Worm (Caenorhabditis elegans): ENCODE data around the gene mboa-3.

mboa-3 gene

ce11 chrX:5522769-5523601 lies at the start of gene mboa-3:
Gene mboa-3 (minus strand): TSS chrX:5522819.
- TF ChIP-seq klf-2 (GFP tag; conservative IDR thresholded peaks at IDR 0.05): no peak
- no peak for TF ChIP-seq ztf-29 (GFP tag; IDR thresholded peaks at IDR 0.05)
- TF ChIP-seq cog-1 (tag; optimal IDR thresholded peaks at IDR 0.05): no peak
- no peak for TF ChIP-seq ref-1 (GFP tag; conservative IDR thresholded peaks at IDR 0.05)
- TF ChIP-seq flt-1 (GFP tag; IDR thresholded peaks at IDR 0.05): no peak
- no peak for TF ChIP-seq T22C8.4 (GFP tag; IDR thresholded peaks at IDR 0.05)
- TF ChIP-seq tab-1 (GFP tag; IDR thresholded peaks at IDR 0.05): no peak
- TF ChIP-seq med-1 (GFP tag; optimal IDR thresholded peaks at IDR 0.05; ENCODE audit: insufficient read depth): no peak
- no peak for TF ChIP-seq ztf-23 (GFP tag; IDR thresholded peaks at IDR 0.05)

- TF ChIP-seq flt-1 (GFP tag; IDR thresholded peaks at IDR 0.05): no peak
- no peak for TF ChIP-seq ztf-29 (GFP tag; IDR thresholded peaks at IDR 0.05)
- TF ChIP-seq ztf-23 (GFP tag; IDR thresholded peaks at IDR 0.05): no peak
- TF ChIP-seq tab-1 (GFP tag; IDR thresholded peaks at IDR 0.05): no peak
- no peak for TF ChIP-seq T22C8.4 (GFP tag; IDR thresholded peaks at IDR 0.05)
- no peak for TF ChIP-seq klf-2 (GFP tag; conservative IDR thresholded peaks at IDR 0.05)
- TF ChIP-seq cog-1 (tag; optimal IDR thresholded peaks at IDR 0.05): no peak
- TF ChIP-seq ref-1 (GFP tag; conservative IDR thresholded peaks at IDR 0.05): no peak
- TF ChIP-seq med-1 (GFP tag; optimal IDR thresholded peaks at IDR 0.05; ENCODE audit: insufficient read depth): no peak
Measured at ce11 chrX:5567454-5567853, 44.8 kb upstream of the mboa-3 start, which contains the start of gene mec-2. Gene mec-2 (plus strand): TSS chrX:5567754.

- no peak for TF ChIP-seq ztf-23 (GFP tag; IDR thresholded peaks at IDR 0.05)
- no peak for TF ChIP-seq med-1 (GFP tag; optimal IDR thresholded peaks at IDR 0.05; ENCODE audit: insufficient read depth)
- no peak for TF ChIP-seq flt-1 (GFP tag; IDR thresholded peaks at IDR 0.05)
- TF ChIP-seq tab-1 (GFP tag; IDR thresholded peaks at IDR 0.05): no peak
- TF ChIP-seq ref-1 (GFP tag; conservative IDR thresholded peaks at IDR 0.05): no peak
- no peak for TF ChIP-seq T22C8.4 (GFP tag; IDR thresholded peaks at IDR 0.05)
- TF ChIP-seq ztf-29 (GFP tag; IDR thresholded peaks at IDR 0.05): no peak
- no peak for TF ChIP-seq cog-1 (tag; optimal IDR thresholded peaks at IDR 0.05)
- TF ChIP-seq klf-2 (GFP tag; conservative IDR thresholded peaks at IDR 0.05): no peak
Measured at ce11 chrX:5565478-5565877, 42.9 kb upstream of the mboa-3 start.

ce11 chrX:5557966-5558365 lies 35.3 kb upstream of the mboa-3 start, which contains the start of gene C38C5.1:
Gene C38C5.1 (plus strand): TSS chrX:5558055.
- TF ChIP-seq T22C8.4 (GFP tag; IDR thresholded peaks at IDR 0.05) (no peak), tab-1 (GFP tag; IDR thresholded peaks at IDR 0.05) (no peak), flt-1 (GFP tag; IDR thresholded peaks at IDR 0.05) (no peak), klf-2 (GFP tag; conservative IDR thresholded peaks at IDR 0.05) (no peak), med-1 (GFP tag; optimal IDR thresholded peaks at IDR 0.05; ENCODE audit: insufficient read depth) (no peak), ref-1 (GFP tag; conservative IDR thresholded peaks at IDR 0.05) (no peak), cog-1 (tag; optimal IDR thresholded peaks at IDR 0.05) (no peak), ztf-23 (GFP tag; IDR thresholded peaks at IDR 0.05) (no peak), ztf-29 (GFP tag; IDR thresholded peaks at IDR 0.05) (no peak)

ce11 chrX:5555055-5555629 lies 32.5 kb upstream of the mboa-3 start:
- TF ChIP-seq T22C8.4 (GFP tag; IDR thresholded peaks at IDR 0.05): no peak
- no peak for TF ChIP-seq ztf-23 (GFP tag; IDR thresholded peaks at IDR 0.05)
- TF ChIP-seq tab-1 (GFP tag; IDR thresholded peaks at IDR 0.05): no peak
- no peak for TF ChIP-seq ref-1 (GFP tag; conservative IDR thresholded peaks at IDR 0.05)
- no peak for TF ChIP-seq med-1 (GFP tag; optimal IDR thresholded peaks at IDR 0.05; ENCODE audit: insufficient read depth)
- TF ChIP-seq flt-1 (GFP tag; IDR thresholded peaks at IDR 0.05): no peak
- no peak for TF ChIP-seq cog-1 (tag; optimal IDR thresholded peaks at IDR 0.05)
- TF ChIP-seq ztf-29 (GFP tag; IDR thresholded peaks at IDR 0.05): no peak
- TF ChIP-seq klf-2 (GFP tag; conservative IDR thresholded peaks at IDR 0.05): no peak

ce11 chrX:5552652-5553051 lies 30.0 kb upstream of the mboa-3 start, which contains the start of gene ifta-1:
Gene ifta-1 (minus strand): TSS chrX:5552752.
- TF ChIP-seq klf-2 (GFP tag; conservative IDR thresholded peaks at IDR 0.05): no peak
- TF ChIP-seq med-1 (GFP tag; optimal IDR thresholded peaks at IDR 0.05; ENCODE audit: insufficient read depth): no peak
- TF ChIP-seq cog-1 (tag; optimal IDR thresholded peaks at IDR 0.05): no peak
- TF ChIP-seq ztf-29 (GFP tag; IDR thresholded peaks at IDR 0.05): no peak
- TF ChIP-seq tab-1 (GFP tag; IDR thresholded peaks at IDR 0.05): no peak
- TF ChIP-seq flt-1 (GFP tag; IDR thresholded peaks at IDR 0.05): no peak
- TF ChIP-seq T22C8.4 (GFP tag; IDR thresholded peaks at IDR 0.05): no peak
- no peak for TF ChIP-seq ztf-23 (GFP tag; IDR thresholded peaks at IDR 0.05)
- TF ChIP-seq ref-1 (GFP tag; conservative IDR thresholded peaks at IDR 0.05): no peak

- TF ChIP-seq flt-1 (GFP tag; IDR thresholded peaks at IDR 0.05): no peak
- TF ChIP-seq ztf-29 (GFP tag; IDR thresholded peaks at IDR 0.05): no peak
- TF ChIP-seq cog-1 (tag; optimal IDR thresholded peaks at IDR 0.05): no peak
- no peak for TF ChIP-seq ref-1 (GFP tag; conservative IDR thresholded peaks at IDR 0.05)
- TF ChIP-seq klf-2 (GFP tag; conservative IDR thresholded peaks at IDR 0.05): no peak
- TF ChIP-seq med-1 (GFP tag; optimal IDR thresholded peaks at IDR 0.05; ENCODE audit: insufficient read depth): no peak
- TF ChIP-seq ztf-23 (GFP tag; IDR thresholded peaks at IDR 0.05): no peak
- no peak for TF ChIP-seq tab-1 (GFP tag; IDR thresholded peaks at IDR 0.05)
- TF ChIP-seq T22C8.4 (GFP tag; IDR thresholded peaks at IDR 0.05): no peak
Measured at ce11 chrX:5547828-5548227, 25.2 kb upstream of the mboa-3 start.

- TF ChIP-seq med-1 (GFP tag; optimal IDR thresholded peaks at IDR 0.05; ENCODE audit: insufficient read depth): no peak
- TF ChIP-seq tab-1 (GFP tag; IDR thresholded peaks at IDR 0.05): no peak
- TF ChIP-seq ref-1 (GFP tag; conservative IDR thresholded peaks at IDR 0.05): no peak
- TF ChIP-seq T22C8.4 (GFP tag; IDR thresholded peaks at IDR 0.05): no peak
- no peak for TF ChIP-seq flt-1 (GFP tag; IDR thresholded peaks at IDR 0.05)
- TF ChIP-seq klf-2 (GFP tag; conservative IDR thresholded peaks at IDR 0.05): no peak
- no peak for TF ChIP-seq ztf-29 (GFP tag; IDR thresholded peaks at IDR 0.05)
- no peak for TF ChIP-seq cog-1 (tag; optimal IDR thresholded peaks at IDR 0.05)
- no peak for TF ChIP-seq ztf-23 (GFP tag; IDR thresholded peaks at IDR 0.05)
Measured at ce11 chrX:5543651-5544050, 21.0 kb upstream of the mboa-3 start, which contains the start of gene C54G7.1. Gene C54G7.1 (plus strand): TSS chrX:5543951.

ce11 chrX:5538416-5538815 lies 15.8 kb upstream of the mboa-3 start, which contains the start of gene lgx-1:
Gene lgx-1 (minus strand): TSS chrX:5538516.
- TF ChIP-seq ztf-29 (GFP tag; IDR thresholded peaks at IDR 0.05) (no peak), ztf-23 (GFP tag; IDR thresholded peaks at IDR 0.05) (no peak)
